Worm (Caenorhabditis elegans) whole organism, late embryonic: ENCODE measurements around the gene coh-3.

ENCODE experiments used
- Y22D7AL.16 ChIP-seq: sonication (generic microtip); optimal IDR thresholded peaks from 2 replicates; lab custom pipeline; 2016; ENCODE audit warnings: missing genetic modification characterization, missing compliant biosample characterization
- hlh-13 ChIP-seq: fragments of 200-800 bp; sonication (Bioruptor generic); optimal IDR thresholded peaks from 2 replicates; lab custom pipeline; 2018; ENCODE audit warnings: mild to moderate bottlenecking, missing genetic modification characterization, missing compliant biosample characterization
- hlh-15 ChIP-seq: sonication (generic microtip); optimal IDR thresholded peaks from 2 replicates; lab custom pipeline; 2016; ENCODE audit warnings: missing genetic modification characterization, missing compliant biosample characterization
- nhr-11 ChIP-seq: fragments of 150-350 bp; optimal IDR thresholded peaks from 2 replicates; lab custom pipeline; 2014; ENCODE audit warnings: missing biosample characterization, missing genetic modification characterization
- nhr-232 ChIP-seq: sonication (generic microtip); optimal IDR thresholded peaks from 2 replicates; lab custom pipeline; 2016; ENCODE audit warnings: missing genetic modification characterization, missing compliant biosample characterization
- pqm-1 ChIP-seq: sonication (generic microtip); optimal IDR thresholded peaks from 2 replicates; lab custom pipeline; 2016; ENCODE audit warnings: missing genetic modification characterization, missing compliant biosample characterization
- ref-2 ChIP-seq: sonication (generic microtip); optimal IDR thresholded peaks from 2 replicates; lab custom pipeline; 2016; ENCODE audit warnings: missing genetic modification characterization, missing compliant biosample characterization
- unc-55 ChIP-seq: sonication (generic microtip); optimal IDR thresholded peaks from 2 replicates; lab custom pipeline; 2017; ENCODE audit warnings: missing biosample characterization, missing genetic modification reagents, missing genetic modification characterization
- unc-86 ChIP-seq: sonication (generic microtip); optimal IDR thresholded peaks from 2 replicates; lab custom pipeline; 2016; ENCODE audit warnings: missing genetic modification characterization, missing compliant biosample characterization

DNA sequence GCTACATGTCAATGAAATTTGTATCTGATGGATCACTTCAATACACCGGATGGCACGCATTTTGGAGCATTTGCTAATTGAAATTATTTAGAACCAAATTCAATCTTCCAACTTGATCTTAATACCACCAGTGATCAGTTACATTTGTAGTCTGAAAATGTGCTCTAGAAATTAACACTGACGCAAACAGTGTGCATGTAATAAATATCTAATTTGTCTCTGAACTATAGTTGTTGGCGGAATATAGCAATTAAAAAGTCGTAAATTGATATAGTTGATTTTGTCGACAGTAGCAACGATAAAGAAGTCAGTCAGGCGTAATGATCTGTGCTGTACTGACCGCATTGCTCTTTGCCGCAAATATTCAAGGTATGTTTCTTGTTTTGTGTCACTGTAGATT lies 15.0 kb downstream of the coh-3 start, which contains the start of gene clec-227:
- TF ChIP-seq Y22D7AL.16 (tag; lab: Kevin White, UChicago) (no peak), unc-55 (GFP tag; lab: Kevin White, UChicago) (no peak), pqm-1 (tag; lab: Kevin White, UChicago) (no peak), ref-2 (no peak), unc-86 (tag; lab: Kevin White, UChicago) (no peak), hlh-15 (tag; lab: Kevin White, UChicago) (no peak), nhr-11 (tag; lab: Kevin White, UChicago) (no peak), nhr-232 (tag; lab: Kevin White, UChicago) (no peak), hlh-13 (GFP tag; lab: Kevin White, UChicago) (no peak)
